Worm (Caenorhabditis elegans) whole organism, early embryonic: ENCODE data around the gene Y97E10AR.1.

ENCODE experiments used
- B0310.2 ChIP-seq: sonication (generic microtip); optimal IDR thresholded peaks from 2 replicates; lab custom pipeline; 2016; ENCODE audit warnings: mild to moderate bottlenecking, missing genetic modification characterization, missing compliant biosample characterization
- F13C5.2 ChIP-seq: sonication (generic microtip); optimal IDR thresholded peaks from 2 replicates; lab custom pipeline; 2017; ENCODE audit warnings: mild to moderate bottlenecking, missing genetic modification characterization, inconsistent platforms, missing compliant biosample characterization
- aly-1 ChIP-seq: sonication (generic microtip); optimal IDR thresholded peaks from 2 replicates; lab custom pipeline; 2016; ENCODE audit warnings: missing genetic modification characterization, missing compliant biosample characterization
- ama-1 ChIP-seq: fragments of 150-350 bp; optimal IDR thresholded peaks from 2 replicates; lab custom pipeline; 2014
- ceh-13 ChIP-seq: fragments of 200-800 bp; sonication (Bioruptor generic); optimal IDR thresholded peaks from 2 replicates; lab custom pipeline; 2018; ENCODE audit warnings: mild to moderate bottlenecking, missing genetic modification characterization, missing compliant biosample characterization
- ceh-36 ChIP-seq: sonication (generic microtip); optimal IDR thresholded peaks from 2 replicates; lab custom pipeline; 2016; ENCODE audit warnings: missing genetic modification characterization, inconsistent platforms, missing compliant biosample characterization
- flt-1 ChIP-seq: fragments of 200-800 bp; sonication (Bioruptor generic); IDR thresholded peaks from 2 replicates; pipeline ENCODE4 v1.3.6; 2022; ENCODE audit warnings: missing genetic modification characterization, missing compliant biosample characterization
- hmbx-1 ChIP-seq: sonication (generic microtip); optimal IDR thresholded peaks from 2 replicates; lab custom pipeline; 2016; ENCODE audit warnings: mild to moderate bottlenecking, missing genetic modification characterization, missing compliant biosample characterization
- hmg-4 ChIP-seq: fragments of 200-800 bp; sonication (Bioruptor generic); optimal IDR thresholded peaks from 2 replicates; lab custom pipeline; 2018; ENCODE audit warnings: mild to moderate bottlenecking, missing genetic modification characterization, missing compliant biosample characterization
- hnd-1 ChIP-seq: sonication (generic microtip); optimal IDR thresholded peaks from 2 replicates; lab custom pipeline; 2016; ENCODE audit warnings: missing genetic modification characterization, missing compliant biosample characterization
- pes-1 ChIP-seq: fragments of 200-800 bp; sonication (Bioruptor generic); IDR thresholded peaks from 2 replicates; pipeline ENCODE4 v1.3.6; 2022; ENCODE audit warnings: missing genetic modification reagents, missing genetic modification characterization, missing compliant biosample characterization
- scrt-1 ChIP-seq: fragments of 200-800 bp; sonication (Bioruptor generic); IDR thresholded peaks from 2 replicates; pipeline ENCODE4 v1.3.6; 2022; ENCODE audit warnings: missing genetic modification characterization, missing compliant biosample characterization
- sea-1 ChIP-seq: fragments of 200-800 bp; sonication (Bioruptor generic); conservative IDR thresholded peaks from 2 replicates; pipeline ENCODE4 v1.3.6; 2022; ENCODE audit warnings: missing genetic modification characterization, missing compliant biosample characterization
- tbx-11 ChIP-seq: fragments of 200-800 bp; sonication (Bioruptor generic); IDR thresholded peaks from 2 replicates; pipeline ENCODE4 v1.3.6; 2022; ENCODE audit warnings: missing genetic modification characterization, missing compliant biosample characterization
- tbx-37 ChIP-seq: fragments of 200-800 bp; sonication (Bioruptor generic); conservative IDR thresholded peaks from 2 replicates; pipeline ENCODE4 v1.3.6; 2022; ENCODE audit warnings: missing genetic modification reagents, missing genetic modification characterization, missing compliant biosample characterization
- tra-4 ChIP-seq: sonication (generic microtip); optimal IDR thresholded peaks from 2 replicates; lab custom pipeline; 2017; ENCODE audit warnings: missing genetic modification characterization, missing compliant biosample characterization

Y97E10AR.1 gene

DNA sequence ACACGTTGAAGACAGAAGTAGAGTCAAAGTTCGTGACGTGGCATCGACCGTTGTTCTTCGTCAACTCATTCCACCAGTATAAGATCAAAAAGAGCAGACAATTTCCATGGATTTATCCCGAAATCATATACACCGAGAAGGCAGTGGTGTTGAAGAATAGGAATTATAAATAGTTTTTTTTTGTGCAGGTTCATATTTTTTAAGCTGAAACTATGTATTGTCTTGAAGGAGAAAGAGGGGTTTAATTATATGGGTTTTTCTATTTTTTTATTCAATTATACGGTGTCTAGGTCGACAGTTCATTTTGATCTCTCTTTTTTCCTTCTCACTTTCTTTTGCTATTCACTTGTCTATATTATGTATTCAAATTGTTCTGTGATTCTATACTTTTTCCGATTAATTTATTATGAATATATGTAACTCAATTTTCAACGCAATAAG, 37.8 kb downstream of the Y97E10AR.1 start:
- no peak for TF ChIP-seq tra-4
- TF ChIP-seq flt-1 (GFP tag; lab: Robert Waterston, UW), result peak; percentile 13; the same call in 1 of the 2 replicates
- peak; percentile 62 for TF ChIP-seq ama-1 (lab: Kevin White, UChicago)
- TF ChIP-seq B0310.2 (tag; lab: Kevin White, UChicago), result peak; percentile 41

DNA sequence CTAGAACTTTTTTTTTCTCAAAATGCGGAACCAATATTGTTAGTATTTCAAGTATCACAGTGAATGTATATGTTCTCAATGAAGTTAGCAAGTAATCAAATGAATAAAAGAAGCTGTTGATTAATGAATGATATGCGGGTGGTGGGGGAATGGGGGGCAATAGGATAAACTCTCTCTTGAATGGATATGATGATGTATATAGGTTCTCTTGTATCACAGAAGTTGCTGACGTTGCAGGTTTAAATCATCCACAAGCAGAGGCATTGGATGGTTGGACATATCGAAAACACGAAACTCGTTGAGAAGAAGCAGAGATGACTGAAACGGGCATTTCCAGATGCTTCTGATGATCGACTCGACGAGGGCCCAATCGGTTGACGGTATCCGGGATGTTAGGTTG, 38.3 kb downstream of the Y97E10AR.1 start:
- no peak for TF ChIP-seq ceh-13 (GFP tag; lab: Kevin White, UChicago)
- TF ChIP-seq ama-1 (lab: Kevin White, UChicago), result peak; percentile 57
- TF ChIP-seq sea-1 (GFP tag; lab: Robert Waterston, UW), result 0 out of 2 replicates have a peak, but pooled peaks have one; percentile 28

DNA sequence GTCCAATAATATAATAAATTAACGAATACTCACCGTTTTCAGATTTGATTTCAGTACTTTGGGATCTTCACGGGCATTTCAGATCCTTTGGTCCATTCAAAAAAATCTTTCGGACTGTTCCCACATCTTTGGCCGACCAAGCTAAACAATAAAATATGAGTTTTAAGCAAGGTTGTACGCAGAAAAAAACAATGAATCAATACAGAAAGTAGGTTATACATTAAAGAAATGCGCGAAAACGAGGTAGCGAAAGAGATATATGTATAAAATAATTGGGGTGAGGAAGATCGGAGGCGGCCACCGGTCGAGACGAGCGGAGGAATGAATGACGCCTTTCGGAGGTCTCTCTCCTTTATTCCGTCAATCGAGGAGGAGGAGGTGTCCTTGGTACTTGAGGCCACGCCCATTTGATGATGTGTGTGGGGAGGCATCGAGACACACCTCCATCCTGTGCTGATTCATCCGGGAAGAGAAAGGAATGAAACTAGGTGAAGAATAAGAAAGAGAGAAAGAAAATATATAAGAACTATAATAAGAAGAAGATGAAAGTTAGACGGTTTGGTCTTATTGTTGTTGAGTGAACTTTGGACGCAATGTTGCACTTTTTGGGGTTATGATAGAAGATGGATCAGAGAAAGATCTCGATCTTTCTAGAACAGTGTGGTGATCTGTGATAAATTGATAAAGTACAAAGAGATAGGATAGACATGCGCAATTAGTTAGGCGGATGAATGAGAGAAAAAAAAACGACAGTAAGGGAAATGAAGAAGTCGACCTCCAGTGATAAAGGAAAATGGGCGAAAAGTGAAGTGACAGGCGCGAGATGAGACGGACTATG, 39.2 kb downstream of the Y97E10AR.1 start:
- TF ChIP-seq F13C5.2 (tag; lab: Kevin White, UChicago) (no peak), ama-1 (lab: Kevin White, UChicago) (peak; percentile 82), hmg-4 (GFP tag; lab: Kevin White, UChicago) (peak; percentile 3), ceh-36 (tag; lab: Kevin White, UChicago) (peak; percentile 2)

DNA sequence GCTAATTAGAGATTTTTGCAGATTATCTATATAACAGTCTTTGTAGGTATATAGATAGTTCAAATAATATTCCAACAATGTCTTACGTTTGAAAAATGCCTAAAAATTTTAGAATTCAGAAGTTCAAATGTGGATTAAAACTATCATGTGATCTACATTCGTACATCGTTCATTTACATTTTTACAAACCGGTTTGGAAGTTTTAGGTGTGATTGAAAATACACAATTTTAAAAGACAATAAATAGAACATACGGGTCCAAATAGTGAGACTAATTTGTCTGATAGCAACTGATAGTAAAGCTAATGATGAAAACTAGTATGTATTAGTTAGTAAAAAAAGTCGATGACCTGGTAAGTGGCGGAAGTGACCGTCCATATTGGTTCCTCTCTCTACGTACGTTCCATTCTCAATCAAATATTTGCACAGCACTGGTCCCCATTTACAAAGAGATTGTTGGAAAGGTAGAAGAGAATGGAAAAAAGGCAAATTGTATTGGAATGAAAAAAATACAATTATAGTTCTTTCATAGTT, 40.1 kb downstream of the Y97E10AR.1 start:
- no peak for TF ChIP-seq scrt-1
- TF ChIP-seq hmbx-1 (tag; lab: Kevin White, UChicago), result no peak
- no peak for TF ChIP-seq B0310.2 (tag; lab: Kevin White, UChicago)
- TF ChIP-seq pes-1 (GFP tag; lab: Robert Waterston, UW), result no peak
- no peak for TF ChIP-seq hnd-1 (tag; lab: Kevin White, UChicago)
- no peak for TF ChIP-seq tra-4
- no peak for TF ChIP-seq hmg-4 (GFP tag; lab: Kevin White, UChicago)

DNA sequence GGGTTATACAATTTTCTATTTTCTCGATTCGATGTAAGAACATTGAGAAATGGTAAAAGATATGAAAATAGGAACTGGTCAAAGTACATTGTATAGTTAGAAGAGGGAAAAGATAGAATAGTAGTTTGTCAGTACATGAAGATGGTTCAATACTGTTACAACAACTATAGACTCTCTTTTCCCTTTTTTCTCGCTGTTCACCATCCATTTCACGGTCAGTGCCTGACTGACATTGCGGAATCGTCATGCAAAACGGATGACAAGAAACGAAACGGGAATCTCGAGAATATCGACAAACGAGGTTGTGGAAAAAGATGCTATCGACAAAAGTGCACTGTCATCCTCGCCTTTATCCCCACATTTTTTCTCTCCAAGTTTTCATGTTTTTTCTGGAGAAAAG, 42.4 kb downstream of the Y97E10AR.1 start:
- TF ChIP-seq hnd-1 (tag; lab: Kevin White, UChicago) (no peak), scrt-1 (no peak), hmbx-1 (tag; lab: Kevin White, UChicago) (no peak), tbx-37 (no peak), tbx-11 (no peak), tra-4 (no peak), pes-1 (GFP tag; lab: Robert Waterston, UW) (no peak), ama-1 (lab: Kevin White, UChicago) (no peak)

DNA sequence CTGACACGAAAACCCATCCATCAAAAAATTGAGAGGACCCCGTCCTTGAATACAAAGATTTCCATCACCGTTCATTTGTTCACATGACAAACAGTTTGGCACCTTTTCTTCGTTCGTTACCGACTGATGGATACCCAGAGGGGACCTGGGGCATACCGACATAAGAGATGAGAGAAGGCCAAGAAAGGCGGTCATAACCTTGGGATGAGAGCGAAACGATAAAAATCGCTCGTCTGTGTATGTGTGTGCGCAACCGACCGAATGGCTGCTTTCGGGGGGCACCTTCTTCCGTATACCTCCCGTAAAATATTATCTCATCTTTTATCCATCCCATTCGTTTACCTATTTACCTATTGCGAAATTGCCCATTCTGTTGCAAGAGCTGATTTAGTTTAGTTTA, 43.7 kb downstream of the Y97E10AR.1 start:
- TF ChIP-seq hmg-4 (GFP tag; lab: Kevin White, UChicago), result peak; percentile 33
- no peak for TF ChIP-seq tbx-11
- no peak for TF ChIP-seq B0310.2 (tag; lab: Kevin White, UChicago)
- TF ChIP-seq hmbx-1 (tag; lab: Kevin White, UChicago), result no peak
- no peak for TF ChIP-seq F13C5.2 (tag; lab: Kevin White, UChicago)
- TF ChIP-seq flt-1 (GFP tag; lab: Robert Waterston, UW), result no peak

DNA sequence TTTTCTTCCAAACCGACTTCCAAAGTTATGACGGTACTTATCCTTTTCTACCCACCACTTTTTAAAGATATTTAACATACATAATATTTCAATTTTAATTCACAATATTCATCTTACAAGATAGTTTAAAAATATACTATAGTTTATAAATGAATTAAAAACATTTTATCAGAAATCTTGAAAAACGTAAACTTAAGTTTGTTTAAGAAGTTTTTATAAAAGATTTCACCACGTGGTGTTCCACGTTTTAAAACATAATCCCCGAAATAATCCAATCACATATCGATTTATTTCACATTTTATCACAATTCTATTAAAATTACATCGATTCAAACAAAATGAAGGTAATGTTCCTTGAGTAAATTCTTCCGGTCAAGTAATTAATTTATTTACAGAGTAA, 45.4 kb downstream of the Y97E10AR.1 start, which contains the start of gene ZC513.3:
Gene ZC513.3, plus strand, starts transcription at position 301 of the 400 bp plus-strand sequence.
- no peak for TF ChIP-seq ceh-13 (GFP tag; lab: Kevin White, UChicago)
- no peak for TF ChIP-seq pes-1 (GFP tag; lab: Robert Waterston, UW)
- no peak for TF ChIP-seq scrt-1
- TF ChIP-seq tbx-37, result no peak
- TF ChIP-seq F13C5.2 (tag; lab: Kevin White, UChicago), result no peak
- no peak for TF ChIP-seq aly-1 (tag; lab: Kevin White, UChicago)
- no peak for TF ChIP-seq hnd-1 (tag; lab: Kevin White, UChicago)
- TF ChIP-seq ama-1 (lab: Kevin White, UChicago), result no peak
- no peak for TF ChIP-seq B0310.2 (tag; lab: Kevin White, UChicago)

DNA sequence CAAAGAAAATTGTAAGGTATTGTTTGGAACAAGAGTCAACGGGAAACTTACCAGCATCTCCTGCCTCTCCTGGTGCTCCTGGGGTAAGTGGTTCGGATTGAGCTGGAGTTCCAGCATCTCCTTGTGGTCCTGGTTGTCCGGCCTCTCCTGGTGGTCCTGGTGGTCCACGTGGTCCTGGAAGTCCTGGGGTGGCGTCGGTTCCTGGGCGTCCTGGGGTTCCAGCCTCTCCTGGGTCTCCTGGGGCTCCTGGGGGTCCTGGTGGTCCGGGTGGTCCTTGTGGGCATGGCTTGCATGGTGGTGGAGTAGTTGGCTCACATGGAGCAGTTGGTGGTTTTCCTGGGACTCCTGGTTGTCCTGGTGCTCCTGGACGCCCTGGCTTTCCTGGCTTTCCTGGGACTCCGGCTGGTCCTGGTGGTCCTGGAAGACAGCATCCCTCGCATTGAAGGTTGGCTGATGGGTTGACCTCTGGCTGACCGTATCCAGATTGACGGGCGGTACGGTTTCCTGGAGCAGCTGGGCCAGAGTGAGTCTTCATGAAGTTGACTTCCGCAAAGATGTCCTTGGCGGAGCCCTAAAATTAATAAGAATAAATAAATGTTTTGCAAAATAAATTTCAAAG, 48.9 kb downstream of the Y97E10AR.1 start:
- TF ChIP-seq hnd-1 (tag; lab: Kevin White, UChicago) (no peak), tra-4 (no peak), tbx-37 (no peak), pes-1 (GFP tag; lab: Robert Waterston, UW) (no peak), ceh-36 (tag; lab: Kevin White, UChicago) (no peak), F13C5.2 (tag; lab: Kevin White, UChicago) (no peak), scrt-1 (no peak), hmbx-1 (tag; lab: Kevin White, UChicago) (no peak)

DNA sequence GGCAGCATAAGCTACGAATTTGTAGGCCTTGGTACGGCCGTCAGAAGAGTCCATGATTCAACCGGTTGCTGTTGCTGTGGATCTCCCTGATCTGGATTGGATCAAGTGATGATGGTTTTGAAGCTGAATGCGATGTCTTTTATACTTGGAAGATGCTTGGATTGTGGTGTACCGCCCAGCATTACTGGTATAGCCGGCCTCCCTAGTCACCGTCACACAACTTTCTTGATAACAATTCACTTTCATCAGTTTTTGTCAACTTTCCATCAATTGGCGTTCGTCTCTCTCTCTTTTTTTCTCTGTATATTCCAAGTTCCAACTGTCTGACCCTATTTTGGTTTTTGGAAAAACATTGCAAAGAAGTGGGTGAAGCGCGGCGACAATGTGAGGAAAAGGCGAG, 49.5 kb downstream of the Y97E10AR.1 start, which contains the start of gene col-43:
Gene col-43, minus strand, starts transcription at position 101 of the 400 bp plus-strand sequence.
- TF ChIP-seq tbx-11 (no peak), sea-1 (GFP tag; lab: Robert Waterston, UW) (no peak), ama-1 (lab: Kevin White, UChicago) (no peak), hmg-4 (GFP tag; lab: Kevin White, UChicago) (no peak), F13C5.2 (tag; lab: Kevin White, UChicago) (no peak), scrt-1 (no peak), ceh-13 (GFP tag; lab: Kevin White, UChicago) (no peak), aly-1 (tag; lab: Kevin White, UChicago) (no peak), hnd-1 (tag; lab: Kevin White, UChicago) (no peak)
